Fruit fly (Drosophila melanogaster) Kc167 (cell line): Measurements from ENCODE around the gene dbe.

Experiments used
- Myc ChIP-seq: fragments of >200 bp; optimal IDR thresholded peaks from 2 replicates; lab custom pipeline; 2017; ENCODE audit warnings: missing external identifiers
- Sin3A ChIP-seq: fragments of >200 bp; optimal IDR thresholded peaks from 2 replicates; lab custom pipeline; 2018; ENCODE audit warnings: missing external identifiers
- h ChIP-seq: fragments of >200 bp; optimal IDR thresholded peaks from 3 replicates; lab custom pipeline; 2018; ENCODE audit warnings: missing external identifiers
- psq ChIP-seq: fragments of >200 bp; optimal IDR thresholded peaks from 2 replicates; lab custom pipeline; 2017; ENCODE audit warnings: missing external identifiers

dm6 chr2L:827516-828362 is 41.9 kb downstream of the dbe start:
- no peak for TF ChIP-seq h (lab: Kevin White, UChicago)
- no peak for TF ChIP-seq Myc (lab: Kevin White, UChicago)
- no peak for TF ChIP-seq psq
- no peak for TF ChIP-seq Sin3A (lab: Kevin White, UChicago)
